Fruit fly (Drosophila melanogaster): ENCODE results near the gene CG5828.
A peak's percentile ranks its signal among the peaks of the same experiment; 100 is the strongest.

The CG5828 gene

DNA sequence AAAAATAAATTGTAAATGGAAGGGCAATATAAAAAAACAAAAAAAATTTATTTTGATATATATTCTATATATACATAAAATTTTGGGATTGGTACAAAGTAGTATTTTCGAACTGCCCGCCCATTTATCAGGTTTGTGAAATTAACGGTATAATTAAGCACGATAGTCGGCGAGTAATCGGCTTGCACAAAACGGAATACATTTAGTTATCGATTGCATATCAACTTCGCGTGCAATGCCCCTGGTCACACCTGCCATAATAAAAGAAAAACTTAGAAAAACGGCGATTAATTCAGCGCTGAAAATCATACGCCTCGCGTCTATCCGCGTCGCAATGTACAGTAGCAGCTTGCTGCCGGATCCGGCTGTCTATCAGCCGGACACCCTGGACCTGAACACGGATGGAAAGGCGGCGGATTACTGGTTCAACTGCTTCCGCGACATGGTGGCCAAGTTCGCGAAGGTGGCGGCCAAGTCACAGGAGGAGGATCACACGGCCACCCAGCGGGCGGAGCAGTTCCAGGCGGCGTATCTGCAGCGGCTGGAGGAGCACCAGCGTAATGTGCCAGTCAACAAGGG is at the start of gene CG5828:
Gene CG5828, plus strand, starts transcription at position 205 of the 579 bp plus-strand sequence.
- TF ChIP-seq noc (tag; optimal IDR thresholded peaks at IDR 0.05) = no peak

DNA sequence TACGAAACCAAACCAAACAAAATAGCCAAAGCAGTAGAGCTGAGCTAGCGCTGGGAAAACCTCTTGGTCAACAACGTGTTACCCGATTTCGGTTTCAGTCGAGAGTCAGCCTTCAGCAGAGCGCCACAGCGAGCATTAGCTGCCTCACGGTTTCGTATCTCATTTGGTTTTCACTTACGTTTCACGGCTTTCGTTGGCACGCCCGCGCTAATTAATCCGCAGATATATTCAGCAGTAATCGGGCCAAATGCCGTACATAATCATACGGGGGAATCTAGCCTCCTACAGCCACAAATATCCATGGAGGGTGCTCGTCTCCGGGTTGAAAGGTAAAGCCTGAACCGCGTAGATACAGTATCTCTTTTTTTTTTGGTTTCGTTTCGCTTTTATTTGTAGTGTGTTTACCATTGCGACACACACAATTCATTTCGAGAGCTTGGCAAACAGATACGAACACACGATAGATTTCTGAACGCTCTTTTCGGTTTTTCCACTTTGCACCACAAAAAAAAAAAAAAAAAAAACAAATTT is 49.4 kb upstream of the CG5828 start, which contains the start of gene CG31650:
Gene CG31650, minus strand, starts transcription at position 352 of the 531 bp plus-strand sequence.
- peak; percentile 8 for TF ChIP-seq noc (tag; optimal IDR thresholded peaks at IDR 0.05)

DNA sequence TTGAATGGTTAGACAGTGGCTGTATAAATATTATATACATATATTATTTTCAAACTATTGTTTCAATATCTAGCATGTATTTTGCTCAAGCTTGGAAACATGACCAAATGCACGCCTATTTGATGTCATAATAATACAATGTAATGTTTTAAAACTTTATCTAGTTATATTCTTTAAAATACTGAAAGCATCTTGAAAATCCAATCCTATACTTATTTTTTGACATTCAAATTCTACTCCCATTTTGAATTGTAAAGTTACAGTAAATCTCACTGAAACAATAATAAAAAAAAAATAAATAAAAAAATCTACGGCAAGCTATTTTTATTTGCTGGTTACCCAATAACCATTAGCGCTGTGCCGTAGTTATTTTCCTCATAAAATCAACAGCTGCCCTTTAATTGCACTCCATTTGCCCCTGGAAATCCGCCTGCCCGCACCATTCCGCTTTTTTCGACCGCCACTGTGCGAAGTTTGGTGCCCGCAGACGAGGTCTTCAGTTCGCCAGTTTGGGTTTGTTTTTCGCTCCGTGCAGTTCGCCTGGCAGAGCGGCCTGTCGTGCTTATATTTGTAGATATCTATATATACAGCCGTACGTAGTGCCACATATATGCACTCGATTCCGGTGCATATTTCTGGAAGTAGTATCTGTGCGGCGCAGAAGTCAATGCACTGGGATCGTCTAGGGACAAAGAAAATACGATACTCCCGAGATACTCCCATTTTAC is 48.7 kb upstream of the CG5828 start:
- TF ChIP-seq noc (tag; optimal IDR thresholded peaks at IDR 0.05) = no peak

DNA sequence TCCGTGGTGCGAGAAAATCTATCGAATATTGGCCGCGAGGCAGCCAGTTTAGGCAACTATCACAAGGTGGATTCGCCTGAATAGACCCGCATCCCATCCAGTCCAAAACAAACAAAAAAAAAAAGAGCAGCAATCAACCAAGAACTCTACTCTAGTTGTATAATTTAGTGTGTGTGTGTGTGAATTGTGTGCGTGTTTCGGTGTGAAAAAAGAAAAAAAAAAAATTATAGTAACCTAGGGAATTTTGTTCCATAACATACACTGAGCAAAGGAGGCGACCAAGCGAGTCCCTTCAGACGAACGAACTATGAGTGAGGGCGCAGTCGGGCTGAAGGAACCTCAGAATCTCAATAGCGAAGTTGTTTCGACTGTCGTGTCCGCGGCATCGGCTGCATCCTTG is 47.5 kb upstream of the CG5828 start:
- no peak for TF ChIP-seq noc (tag; optimal IDR thresholded peaks at IDR 0.05)

DNA sequence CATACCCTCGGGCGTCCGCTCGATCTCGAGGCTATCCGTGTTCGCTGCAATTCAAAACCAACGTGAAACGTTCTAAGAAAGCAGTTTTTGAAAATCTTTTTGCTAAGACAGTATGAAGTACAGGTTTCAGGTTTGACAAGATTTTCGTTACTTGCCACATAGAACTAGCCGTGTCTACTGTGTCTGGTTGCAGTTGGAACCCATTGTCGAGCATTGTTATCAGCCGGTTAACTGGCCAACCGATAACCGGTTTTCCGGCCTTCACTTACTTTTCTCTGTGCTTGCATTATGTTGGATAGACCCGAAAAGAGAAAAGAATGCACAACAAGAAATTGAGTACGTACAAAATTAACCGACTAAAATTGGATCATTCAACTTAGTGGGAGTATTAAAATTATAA is 43.8 kb upstream of the CG5828 start:
- no peak for TF ChIP-seq noc (tag; optimal IDR thresholded peaks at IDR 0.05)

DNA sequence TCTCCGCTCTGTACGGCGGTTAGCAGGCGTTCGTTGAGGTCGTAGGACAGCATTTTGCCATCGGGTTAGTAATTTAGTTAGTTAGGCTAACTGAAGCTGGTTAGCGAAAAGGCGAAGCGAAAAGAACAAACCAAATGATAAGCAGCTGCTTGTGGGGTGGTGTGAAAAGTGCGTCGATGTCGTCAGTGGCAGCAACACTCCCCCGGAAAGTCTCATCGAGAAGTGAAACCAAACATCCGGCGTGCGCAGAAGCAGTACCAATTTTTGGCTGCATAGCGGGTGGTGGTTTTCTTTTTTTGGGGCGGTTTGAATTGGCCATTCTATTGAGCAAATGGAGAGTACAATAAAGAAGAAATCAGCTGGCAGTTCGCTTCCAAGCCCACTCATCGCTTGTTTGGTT is 43.0 kb upstream of the CG5828 start, which contains the start of gene CG9121:
Gene CG9121, minus strand, starts transcription at position 238 of the 400 bp plus-strand sequence.
- TF ChIP-seq noc (tag; optimal IDR thresholded peaks at IDR 0.05) = no peak

DNA sequence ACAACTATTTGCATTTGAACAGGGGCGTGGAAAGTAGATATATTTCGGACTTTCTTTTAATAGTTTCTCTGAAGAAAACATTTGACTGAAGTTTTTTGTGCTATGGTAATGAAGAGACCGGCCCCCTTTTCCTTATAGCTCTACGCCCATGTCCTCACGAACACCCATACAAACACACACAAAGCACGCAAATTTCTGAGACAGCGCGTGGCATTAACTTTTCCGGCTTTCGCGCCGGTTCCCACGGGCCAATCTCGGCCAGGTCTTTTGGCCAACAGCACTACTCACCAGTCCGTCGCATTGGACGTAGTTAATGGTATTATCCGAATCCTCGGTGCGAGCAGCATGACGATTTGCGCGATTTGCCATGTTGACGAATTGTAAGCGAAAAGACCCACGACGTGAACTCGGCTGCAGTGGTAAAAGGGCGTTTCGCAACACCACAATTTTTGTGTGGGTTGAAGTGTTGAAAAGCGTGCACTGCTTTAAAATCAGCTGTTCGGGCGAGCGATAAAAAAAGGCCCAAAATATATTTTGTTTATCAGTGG is 41.3 kb upstream of the CG5828 start, which contains the start of gene senju:
Gene senju, plus strand, starts transcription at position 477 of the 548 bp plus-strand sequence.
- peak; percentile 85 for TF ChIP-seq noc (tag; optimal IDR thresholded peaks at IDR 0.05)

DNA sequence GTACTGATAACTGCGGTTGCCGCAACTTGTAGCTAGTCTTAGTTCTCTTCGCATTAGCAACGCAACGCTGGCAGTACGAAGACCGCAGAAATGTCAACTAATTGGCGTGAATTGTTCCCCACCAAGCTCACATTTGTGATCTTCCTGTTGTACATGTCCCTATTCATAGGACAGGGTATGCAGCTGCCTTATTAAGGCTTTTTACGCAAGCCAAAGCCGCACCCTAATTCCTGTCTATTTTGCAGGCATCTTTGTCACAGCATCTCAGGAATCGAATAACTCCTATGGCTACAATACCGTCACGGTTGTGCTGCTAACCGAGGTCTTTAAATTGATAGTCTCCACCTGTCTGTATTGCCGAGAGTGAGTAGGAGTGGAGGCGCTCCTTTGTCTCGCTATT is 40.8 kb upstream of the CG5828 start, which contains the start of gene eIF3h:
Gene eIF3h, minus strand, starts transcription at position 101 of the 400 bp plus-strand sequence.
- TF ChIP-seq noc (tag; optimal IDR thresholded peaks at IDR 0.05) = no peak

DNA sequence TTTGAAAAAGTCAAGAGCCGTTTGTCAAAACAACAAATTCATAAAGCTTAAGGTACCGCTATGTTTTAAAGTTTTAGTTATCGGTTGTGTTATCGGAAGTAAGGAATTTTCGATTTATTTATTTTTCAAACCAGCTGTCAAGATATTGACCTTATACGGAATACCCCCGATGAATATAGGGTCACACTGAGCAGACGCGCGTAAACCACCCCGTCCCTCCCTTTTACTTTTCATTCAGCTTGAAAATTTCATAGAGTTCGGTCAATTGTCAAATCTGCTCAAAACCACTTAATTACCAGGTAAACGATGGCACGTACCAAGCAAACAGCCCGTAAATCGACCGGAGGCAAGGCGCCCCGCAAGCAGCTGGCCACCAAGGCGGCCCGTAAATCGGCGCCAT is 38.8 kb upstream of the CG5828 start, which contains the start of the genes CG14036 and His3.3A:
Gene CG14036, minus strand, starts transcription at position 64 of the 400 bp plus-strand sequence.
Gene His3.3A, plus strand, starts transcription at position 106 of the 400 bp plus-strand sequence.
- TF ChIP-seq noc (tag; optimal IDR thresholded peaks at IDR 0.05) = no peak

DNA sequence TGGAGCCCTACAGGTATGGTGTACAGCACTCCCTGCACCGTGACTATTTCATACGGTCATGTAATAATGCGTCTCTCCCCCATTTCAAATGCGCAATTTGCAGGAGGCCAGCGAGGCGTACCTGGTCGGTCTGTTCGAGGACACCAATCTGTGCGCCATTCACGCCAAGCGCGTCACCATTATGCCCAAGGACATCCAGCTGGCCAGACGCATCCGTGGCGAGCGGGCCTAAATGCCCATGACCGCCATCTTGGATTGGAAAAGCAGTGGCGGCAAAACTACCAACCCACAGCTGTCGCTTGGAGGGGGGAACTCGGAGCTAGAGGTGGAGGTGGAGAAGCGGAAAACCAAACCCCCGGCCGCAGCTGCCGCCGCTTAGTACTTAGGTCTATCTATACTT is 38.2 kb upstream of the CG5828 start:
- no peak for TF ChIP-seq noc (tag; optimal IDR thresholded peaks at IDR 0.05)

DNA sequence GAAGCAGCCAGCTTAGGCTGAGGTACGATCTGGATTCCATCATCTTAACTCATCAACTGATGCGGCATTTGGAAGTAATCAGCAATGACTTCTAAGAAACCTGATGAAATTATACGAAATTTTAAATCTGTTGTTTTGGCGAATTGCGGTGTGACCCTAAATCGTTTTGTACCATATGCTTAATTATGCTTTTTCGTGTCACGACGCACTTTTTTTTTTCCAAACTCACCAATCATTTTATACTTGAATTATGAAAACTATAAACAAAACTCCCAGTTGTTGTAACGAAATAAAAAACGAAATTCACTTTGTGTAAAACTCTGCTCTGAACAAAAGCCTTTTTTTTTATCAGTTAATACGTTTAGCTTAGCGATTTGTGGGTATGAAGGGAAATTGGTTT is 35.7 kb upstream of the CG5828 start, which contains the start of gene Nepl3:
Gene Nepl3, minus strand, starts transcription at position 155 of the 400 bp plus-strand sequence.
- no peak for TF ChIP-seq noc (tag; optimal IDR thresholded peaks at IDR 0.05)

DNA sequence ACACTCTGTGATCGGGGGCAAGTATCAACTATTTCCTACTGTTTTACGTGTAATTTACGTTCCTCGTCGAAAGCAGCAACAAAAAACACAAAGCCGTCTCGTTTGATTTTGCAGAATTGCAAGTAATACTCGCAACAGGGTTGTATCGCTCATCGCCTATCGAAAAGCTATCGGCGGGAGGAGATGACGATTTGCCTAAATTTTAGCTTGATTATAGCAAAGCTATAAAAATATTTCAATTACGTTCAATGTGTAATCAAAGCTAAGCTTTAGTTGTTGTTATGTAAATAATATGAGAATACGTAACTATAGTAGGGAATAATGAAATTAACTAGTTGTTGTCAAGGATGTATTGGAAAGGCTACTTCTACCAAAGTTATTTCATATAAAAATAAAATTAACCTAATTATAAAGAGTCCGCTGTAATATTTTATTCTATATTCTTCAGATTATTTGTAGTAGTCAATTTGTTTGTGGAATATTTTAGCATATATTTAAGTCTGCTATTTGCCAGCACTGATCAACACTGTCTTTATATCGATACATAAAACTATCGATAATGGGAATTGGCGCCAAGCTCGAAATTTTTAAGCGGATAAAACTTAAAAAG is 34.0 kb upstream of the CG5828 start, which contains the start of gene Rpn11:
Gene Rpn11, minus strand, starts transcription at position 146 of the 610 bp plus-strand sequence.
- TF ChIP-seq noc (tag; optimal IDR thresholded peaks at IDR 0.05) = peak; percentile 63

DNA sequence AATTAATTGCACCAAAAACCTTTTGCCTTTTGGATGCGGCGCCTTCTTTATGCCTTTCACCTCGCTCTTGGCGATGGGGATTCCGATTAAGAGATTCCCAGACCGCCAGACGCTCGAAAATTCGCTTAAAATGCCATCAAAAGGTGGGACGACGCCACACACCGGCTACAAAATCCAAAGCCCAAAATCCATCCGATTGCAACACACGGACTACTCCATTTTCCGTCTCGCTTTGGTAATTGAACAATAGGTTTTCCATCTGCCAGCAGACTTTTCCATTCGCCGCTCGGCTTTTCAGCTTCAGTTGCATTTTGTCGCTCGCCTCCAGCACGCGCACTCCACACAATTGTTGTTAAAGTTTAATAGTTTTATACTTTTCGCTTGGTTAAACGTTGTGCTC is 33.3 kb upstream of the CG5828 start, which contains the start of gene qtc:
Gene qtc, plus strand, starts transcription at position 301 of the 400 bp plus-strand sequence.
- TF ChIP-seq noc (tag; optimal IDR thresholded peaks at IDR 0.05) = no peak

DNA sequence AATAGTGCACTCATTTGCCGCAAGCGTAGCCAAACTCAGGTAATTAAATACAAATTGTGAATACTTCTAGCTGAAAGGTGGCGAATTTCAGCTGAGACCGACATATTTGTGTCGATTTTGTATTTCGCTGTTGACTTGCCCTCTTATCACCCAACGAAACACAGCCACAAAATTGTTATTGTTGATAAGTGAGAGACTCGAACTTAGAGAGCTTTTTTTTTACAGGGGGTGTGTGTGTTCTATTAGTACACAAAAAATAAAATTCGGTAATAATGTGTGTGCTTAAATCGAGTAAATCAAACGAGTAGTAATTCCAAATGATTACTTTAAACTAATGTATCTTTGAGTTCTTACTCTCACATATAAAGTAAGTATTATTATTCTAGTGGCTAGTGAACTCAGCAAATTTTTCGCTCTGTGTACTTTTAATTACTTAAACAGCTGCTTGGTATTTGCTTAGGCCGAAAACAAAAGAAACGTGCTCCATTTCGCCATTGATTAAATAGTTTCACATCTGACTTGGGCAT is 32.8 kb upstream of the CG5828 start:
- peak; percentile 90 for TF ChIP-seq noc (tag; optimal IDR thresholded peaks at IDR 0.05)

DNA sequence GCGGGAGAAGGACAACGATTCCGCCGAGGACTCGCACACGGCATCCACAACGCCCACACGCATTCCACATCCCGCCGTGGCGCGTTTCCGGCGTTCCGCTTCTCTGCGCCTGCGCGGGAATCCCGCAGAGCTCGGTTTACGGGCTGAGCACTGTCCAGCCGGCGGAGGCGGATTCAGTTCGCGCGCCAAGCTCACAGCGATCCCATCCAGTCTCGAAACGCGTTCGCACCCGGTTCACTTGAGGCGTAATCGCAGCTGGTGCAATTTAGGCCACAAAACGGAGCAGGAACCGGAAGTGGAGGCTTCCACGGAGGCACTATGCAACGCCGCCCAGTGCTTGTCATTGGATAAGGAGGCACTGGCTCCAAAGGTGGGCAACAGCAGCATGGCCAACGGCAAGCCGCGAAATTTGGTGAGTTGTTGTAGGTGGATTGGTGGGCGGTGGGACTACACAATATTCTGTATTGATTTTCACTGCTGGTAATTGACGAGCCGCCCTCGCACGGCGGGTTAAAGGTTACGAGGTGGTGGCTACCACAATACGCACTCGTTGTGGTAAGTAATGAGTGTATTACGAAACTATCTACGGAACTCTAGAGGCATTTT is 30.9 kb upstream of the CG5828 start:
- TF ChIP-seq noc (tag; optimal IDR thresholded peaks at IDR 0.05) = no peak
